Worm (Caenorhabditis elegans) whole organism, L1 larva: ENCODE data around the gene Y51B9A.8.

Experiments used
- C04F5.9 ChIP-seq: sonication (generic microtip); optimal IDR thresholded peaks from 2 replicates; lab custom pipeline; 2016; ENCODE audit warnings: missing genetic modification characterization, missing compliant biosample characterization
- C34B4.2 ChIP-seq: sonication (generic microtip); optimal IDR thresholded peaks from 2 replicates; lab custom pipeline; 2017; ENCODE audit warnings: mild to moderate bottlenecking, missing genetic modification characterization, missing compliant biosample characterization
- F16B12.6 ChIP-seq: fragments of 150-350 bp; optimal IDR thresholded peaks from 2 replicates; lab custom pipeline; 2014; ENCODE audit warnings: missing biosample characterization, missing genetic modification characterization
- Y116A8C.19 ChIP-seq: sonication (generic microtip); optimal IDR thresholded peaks from 2 replicates; lab custom pipeline; 2016; ENCODE audit warnings: missing compliant biosample characterization, missing genetic modification characterization, borderline replicate concordance
- aha-1 ChIP-seq: fragments of 150-350 bp; optimal IDR thresholded peaks from 2 replicates; lab custom pipeline; 2014; ENCODE audit warnings: missing biosample characterization, missing genetic modification characterization
- alr-1 ChIP-seq: fragments of 200-800 bp; sonication (Bioruptor generic); optimal IDR thresholded peaks from 2 replicates; lab custom pipeline; 2018; ENCODE audit warnings: borderline replicate concordance, mild to moderate bottlenecking, missing genetic modification characterization, missing compliant biosample characterization
- aly-2 ChIP-seq: fragments of 150-350 bp; optimal IDR thresholded peaks from 2 replicates; lab custom pipeline; 2014; ENCODE audit warnings: missing biosample characterization, missing genetic modification characterization
- ama-1 ChIP-seq: fragments of 150-350 bp; optimal IDR thresholded peaks from 2 replicates; lab custom pipeline; 2014
- ceh-63 ChIP-seq: fragments of 200-800 bp; sonication (Bioruptor generic); optimal IDR thresholded peaks from 2 replicates; lab custom pipeline; 2018; ENCODE audit warnings: mild to moderate bottlenecking, missing genetic modification characterization, missing compliant biosample characterization
- ceh-8 ChIP-seq: fragments of 200-800 bp; sonication (Bioruptor generic); optimal IDR thresholded peaks from 2 replicates; lab custom pipeline; 2018; ENCODE audit warnings: mild to moderate bottlenecking, missing genetic modification characterization, moderate library complexity, missing compliant biosample characterization
- dsc-1 ChIP-seq: sonication (generic microtip); optimal IDR thresholded peaks from 2 replicates; lab custom pipeline; 2016; ENCODE audit warnings: mild to moderate bottlenecking, missing genetic modification characterization, missing compliant biosample characterization
- elt-2 ChIP-seq: sonication (generic microtip); optimal IDR thresholded peaks from 2 replicates; lab custom pipeline; 2016; ENCODE audit warnings: missing genetic modification characterization, mild to moderate bottlenecking, inconsistent platforms, missing compliant biosample characterization, missing genetic modification reagents
- elt-3 ChIP-seq, 6 experiments: fragments of 150-350 bp in 1 of 6; sonication (generic microtip); optimal IDR thresholded peaks; 2 replicates each; lab custom pipeline; 2017 to 2018; ENCODE audit warnings: missing biosample characterization in 6 of 6, missing genetic modification characterization in 6 of 6, inconsistent platforms in 1 of 6
- fkh-4 ChIP-seq: sonication (generic microtip); optimal IDR thresholded peaks from 2 replicates; lab custom pipeline; 2016; ENCODE audit warnings: missing compliant biosample characterization, missing genetic modification characterization, borderline replicate concordance
- fkh-8 ChIP-seq: sonication (generic microtip); optimal IDR thresholded peaks from 2 replicates; lab custom pipeline; 2016; ENCODE audit warnings: mild to moderate bottlenecking, missing genetic modification characterization, missing compliant biosample characterization
- fos-1 ChIP-seq: fragments of 150-350 bp; optimal IDR thresholded peaks from 2 replicates; lab custom pipeline; 2014; ENCODE audit warnings: missing biosample characterization, missing genetic modification characterization
- hlh-17 ChIP-seq: fragments of 200-800 bp; sonication (Bioruptor generic); optimal IDR thresholded peaks from 2 replicates; lab custom pipeline; 2018; ENCODE audit warnings: missing genetic modification characterization, mild to moderate bottlenecking, missing compliant biosample characterization, moderate library complexity, borderline replicate concordance
- hpl-2 ChIP-seq: fragments of 150-350 bp; optimal IDR thresholded peaks from 2 replicates; lab custom pipeline; 2014; ENCODE audit warnings: missing biosample characterization, missing genetic modification reagents, missing genetic modification characterization
- isw-1 ChIP-seq: fragments of 200-800 bp; sonication (Bioruptor generic); IDR thresholded peaks from 2 replicates; pipeline ENCODE4 v1.3.6; 2022; ENCODE audit warnings: missing genetic modification characterization, missing compliant biosample characterization
- jun-1 ChIP-seq: fragments of 150-350 bp; optimal IDR thresholded peaks from 2 replicates; lab custom pipeline; 2014; ENCODE audit warnings: missing biosample characterization, missing genetic modification reagents, missing genetic modification characterization
- lin-14 ChIP-seq: fragments of 200-800 bp; sonication (Bioruptor generic); optimal IDR thresholded peaks from 2 replicates; lab custom pipeline; 2018; ENCODE audit warnings: mild to moderate bottlenecking, missing genetic modification characterization, moderate library complexity, missing compliant biosample characterization
- lin-15B ChIP-seq: fragments of 150-350 bp; sonication (generic microtip); optimal IDR thresholded peaks from 3 replicates; lab custom pipeline; 2014; ENCODE audit warnings: missing biosample characterization, missing genetic modification characterization
- lin-35 ChIP-seq, 2 experiments: fragments of 150-350 bp; optimal IDR thresholded peaks; 2 replicates each; lab custom pipeline; 2014; ENCODE audit warnings: missing biosample characterization in 2 of 2, missing genetic modification characterization in 2 of 2, missing genetic modification reagents in 2 of 2
- lin-39 ChIP-seq: fragments of 150-350 bp; optimal IDR thresholded peaks from 2 replicates; lab custom pipeline; 2014; ENCODE audit warnings: missing biosample characterization, missing genetic modification reagents, missing genetic modification characterization
- lsy-2 ChIP-seq, 2 experiments: fragments of 150-350 bp; optimal IDR thresholded peaks; 2 replicates each; lab custom pipeline; 2014; ENCODE audit warnings: missing biosample characterization in 2 of 2, missing genetic modification characterization in 2 of 2
- mab-9 ChIP-seq: fragments of 200-800 bp; sonication (Bioruptor generic); IDR thresholded peaks from 2 replicates; pipeline ENCODE4 v1.3.6; 2022; ENCODE audit warnings: missing genetic modification reagents, missing genetic modification characterization, missing compliant biosample characterization
- mep-1 ChIP-seq: fragments of 150-350 bp; optimal IDR thresholded peaks from 2 replicates; lab custom pipeline; 2014; ENCODE audit warnings: missing biosample characterization, missing genetic modification characterization
- nhr-11 ChIP-seq: fragments of 150-350 bp; optimal IDR thresholded peaks from 2 replicates; lab custom pipeline; 2014; ENCODE audit warnings: missing biosample characterization, missing genetic modification characterization
- nhr-20 ChIP-seq: sonication (generic microtip); optimal IDR thresholded peaks from 2 replicates; lab custom pipeline; 2016; ENCODE audit warnings: mild to moderate bottlenecking, missing genetic modification characterization, missing compliant biosample characterization
- nhr-237 ChIP-seq: fragments of 150-350 bp; optimal IDR thresholded peaks from 2 replicates; lab custom pipeline; 2014; ENCODE audit warnings: missing biosample characterization, missing genetic modification characterization
- nhr-47 ChIP-seq: sonication (generic microtip); optimal IDR thresholded peaks from 2 replicates; lab custom pipeline; 2016; ENCODE audit warnings: mild to moderate bottlenecking, missing genetic modification characterization, moderate library complexity, missing compliant biosample characterization
- nhr-84 ChIP-seq: sonication (generic microtip); optimal IDR thresholded peaks from 2 replicates; lab custom pipeline; 2017; ENCODE audit warnings: missing biosample characterization, missing genetic modification characterization
- pag-3 ChIP-seq: sonication (generic microtip); optimal IDR thresholded peaks from 2 replicates; lab custom pipeline; 2017; ENCODE audit warnings: missing genetic modification characterization, mild to moderate bottlenecking, missing compliant biosample characterization, antibody characterized with exemption, borderline replicate concordance; ENCODE audit not compliant: insufficient read depth
- pax-3 ChIP-seq: fragments of 200-800 bp; sonication (Bioruptor generic); optimal IDR thresholded peaks from 2 replicates; lab custom pipeline; 2018; ENCODE audit warnings: mild to moderate bottlenecking, missing genetic modification characterization, moderate library complexity, missing compliant biosample characterization
- rnt-1 ChIP-seq: sonication (generic microtip); optimal IDR thresholded peaks from 2 replicates; lab custom pipeline; 2016; ENCODE audit warnings: mild to moderate bottlenecking, missing genetic modification characterization, moderate library complexity, missing compliant biosample characterization
- snu-23 ChIP-seq: sonication (generic microtip); optimal IDR thresholded peaks from 2 replicates; lab custom pipeline; 2016; ENCODE audit warnings: missing genetic modification characterization, missing compliant biosample characterization
- sup-37 ChIP-seq: fragments of 200-800 bp; sonication (Bioruptor generic); optimal IDR thresholded peaks from 2 replicates; lab custom pipeline; 2018; ENCODE audit warnings: mild to moderate bottlenecking, missing genetic modification characterization, missing compliant biosample characterization
- tbx-2 ChIP-seq: sonication (generic microtip); optimal IDR thresholded peaks from 2 replicates; lab custom pipeline; 2016; ENCODE audit warnings: missing genetic modification characterization, missing compliant biosample characterization
- tlp-1 ChIP-seq: fragments of 150-350 bp; optimal IDR thresholded peaks from 2 replicates; lab custom pipeline; 2014; ENCODE audit warnings: missing biosample characterization, missing genetic modification characterization
- unc-130 ChIP-seq: fragments of 150-350 bp; optimal IDR thresholded peaks from 2 replicates; lab custom pipeline; 2017; ENCODE audit warnings: missing biosample characterization, missing genetic modification characterization, inconsistent platforms
- unc-86 ChIP-seq: sonication (generic microtip); optimal IDR thresholded peaks from 2 replicates; lab custom pipeline; 2016; ENCODE audit warnings: missing genetic modification characterization, missing compliant biosample characterization
- unc-98 ChIP-seq: fragments of 200-800 bp; sonication (Bioruptor generic); IDR thresholded peaks from 2 replicates; pipeline ENCODE4 v1.3.6; 2022; ENCODE audit warnings: missing genetic modification characterization, missing compliant biosample characterization
- vab-15 ChIP-seq: sonication (generic microtip); optimal IDR thresholded peaks from 2 replicates; lab custom pipeline; 2017; ENCODE audit warnings: missing genotype, mild to moderate bottlenecking, missing genetic modification characterization, missing compliant biosample characterization
- xbp-1 ChIP-seq: sonication (generic microtip); optimal IDR thresholded peaks from 2 replicates; lab custom pipeline; 2016; ENCODE audit warnings: missing genetic modification characterization, missing compliant biosample characterization
- zag-1 ChIP-seq: fragments of 150-350 bp; optimal IDR thresholded peaks from 2 replicates; lab custom pipeline; 2014; ENCODE audit warnings: missing biosample characterization, missing genetic modification characterization
- zip-4 ChIP-seq: fragments of 200-800 bp; sonication (Bioruptor generic); optimal IDR thresholded peaks from 2 replicates; lab custom pipeline; 2018; ENCODE audit warnings: mild to moderate bottlenecking, missing genetic modification characterization, moderate library complexity, missing compliant biosample characterization
- ztf-4 ChIP-seq: fragments of 150-350 bp; optimal IDR thresholded peaks from 2 replicates; lab custom pipeline; 2014; ENCODE audit warnings: missing biosample characterization, missing genetic modification characterization

The Y51B9A.8 gene

ce11 chrII:9412086-9412608, 13.5 kb downstream of the Y51B9A.8 start, which contains the start of gene arrd-3:
Gene arrd-3, plus strand, starts transcription at chrII:9412558.
- TF ChIP-seq elt-2 (tag; lab: Kevin White, UChicago) (peak; percentile 66), tlp-1 (peak; percentile 10), nhr-20 (tag; lab: Kevin White, UChicago) (no peak), unc-130 (tag; lab: Kevin White, UChicago) (no peak), unc-98 (GFP tag; lab: Robert Waterston, UW) (no peak)

ce11 chrII:9416381-9417276, 18.0 kb downstream of the Y51B9A.8 start, which contains the start of the genes gss-1 and chch-3:
Gene gss-1, minus strand, starts transcription at chrII:9416431.
Gene chch-3, plus strand, starts transcription at chrII:9417013.
- TF ChIP-seq nhr-11 (peak; percentile 61), C04F5.9 (tag; lab: Kevin White, UChicago) (peak; percentile 24), nhr-84 (tag; lab: Kevin White, UChicago) (no peak), ztf-4 (no peak), aha-1 (tag; lab: Kevin White, UChicago) (no peak), lin-39 (tag; lab: Kevin White, UChicago) (peak; percentile 49), sup-37 (no peak), C34B4.2 (tag; lab: Kevin White, UChicago) (no peak), jun-1 (tag; lab: Kevin White, UChicago) (no peak), lsy-2 (tag; optimal IDR thresholded peaks at IDR 0.05; lab: Kevin White, UChicago) (peak; percentile 71 to 84), mab-9 (no peak), pag-3 (tag; lab: Kevin White, UChicago) (no peak), elt-2 (tag; lab: Kevin White, UChicago) (peak; percentile 4), snu-23 (GFP tag; lab: Kevin White, UChicago) (peak; percentile 74), xbp-1 (tag; lab: Kevin White, UChicago) (peak; percentile 65), nhr-20 (tag; lab: Kevin White, UChicago) (peak; percentile 80), fos-1 (tag; lab: Kevin White, UChicago) (no peak), mep-1 (peak; percentile 78), fkh-4 (no peak), ceh-8 (GFP tag; lab: Kevin White, UChicago) (peak; percentile 24), rnt-1 (peak; percentile 79), lin-15B (peak; percentile 48), isw-1 (GFP tag; lab: Robert Waterston, UW) (peak; percentile 63), nhr-237 (tag; lab: Kevin White, UChicago) (no peak), lin-14 (GFP tag; lab: Kevin White, UChicago) (peak; percentile 81), ceh-63 (no peak), aly-2 (tag; lab: Kevin White, UChicago) (peak; percentile 22), tbx-2 (tag; lab: Kevin White, UChicago) (peak; percentile 68), vab-15 (tag; lab: Kevin White, UChicago) (no peak), dsc-1 (tag; lab: Kevin White, UChicago) (no peak), Y116A8C.19 (no peak), F16B12.6 (tag; lab: Kevin White, UChicago) (peak; percentile 58), fkh-8 (tag; lab: Kevin White, UChicago) (peak; percentile 42), zag-1 (tag; lab: Kevin White, UChicago) (no peak), hpl-2 (no peak), unc-98 (GFP tag; lab: Robert Waterston, UW) (no peak), lin-35 (GFP tag; optimal IDR thresholded peaks at IDR 0.05; lab: Kevin White, UChicago) (peak; percentile 75 to 81), alr-1 (tag; lab: Kevin White, UChicago) (no peak), unc-86 (peak; percentile 21), zip-4 (GFP tag; lab: Kevin White, UChicago) (no peak), elt-3 (tag; optimal IDR thresholded peaks at IDR 0.05; lab: Kevin White, UChicago) (no peak), ama-1 (lab: Kevin White, UChicago) (no peak), hlh-17 (GFP tag; lab: Kevin White, UChicago) (no peak), pax-3 (tag; lab: Kevin White, UChicago) (no peak), nhr-47 (tag; lab: Kevin White, UChicago) (peak; percentile 74)
